Worm (Caenorhabditis elegans) whole organism, L4/young adult: ENCODE measurements around the gene C49C3.7.
"Not testable (repeated sequence)": the region's sequence is repeated elsewhere in the genome, so short reads cannot be mapped to it uniquely, and the experiment has no call there.

ENCODE experiments used
- W03F9.2 ChIP-seq: fragments of 150-350 bp; optimal IDR thresholded peaks from 2 replicates; lab custom pipeline; 2014; ENCODE audit warnings: missing biosample characterization, missing genetic modification characterization
- dao-5 ChIP-seq: sonication (generic microtip); optimal IDR thresholded peaks from 2 replicates; lab custom pipeline; 2016; ENCODE audit warnings: missing genotype, missing genetic modification characterization, moderate library complexity, missing compliant biosample characterization
- him-1 ChIP-seq: sonication (generic microtip); optimal IDR thresholded peaks from 2 replicates; lab custom pipeline; 2016; ENCODE audit warnings: missing genotype, missing genetic modification reagents, missing genetic modification characterization, missing compliant biosample characterization

DNA sequence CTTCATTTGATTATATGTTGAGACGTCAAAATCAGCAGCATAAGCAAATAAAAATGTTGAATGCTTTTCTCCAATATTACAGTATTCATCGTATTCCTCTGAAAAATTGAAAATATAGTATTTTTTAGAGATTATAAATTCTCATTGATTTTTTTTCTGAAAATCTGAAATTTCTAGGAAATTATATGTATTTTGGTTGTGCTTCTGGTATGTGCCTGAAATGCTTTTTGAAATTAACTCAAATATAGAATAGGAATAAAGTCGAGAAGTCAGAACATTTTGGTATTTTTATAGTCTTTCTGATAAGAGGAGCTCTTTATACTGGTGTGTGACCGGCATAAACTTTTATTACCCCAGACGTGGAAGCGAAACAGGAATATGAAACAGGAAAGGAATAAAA, 25.1 kb upstream of the C49C3.7 start, which contains the start of gene T28F3.8:
- not testable (repeated sequence) for TF ChIP-seq W03F9.2 (tag; lab: Kevin White, UChicago); him-1; dao-5 (tag; lab: Kevin White, UChicago)
